Fruit fly (Drosophila melanogaster) whole organism, embryonic: ENCODE measurements around the gene CNPYb.
A peak's percentile ranks its signal among the peaks of the same experiment; 100 is the strongest.

ENCODE experiments used
- ATbp ChIP-seq: fragments of 200-800 bp; sonication (Bioruptor generic); optimal IDR thresholded peaks from 2 replicates; lab custom pipeline; 2017; ENCODE audit warnings: missing biosample characterization, mild to moderate bottlenecking, missing genetic modification characterization, missing genetic modification reagents
- CG10321 ChIP-seq: fragments of 200-800 bp; sonication (Bioruptor generic); IDR thresholded peaks from 2 replicates; pipeline ENCODE4 v1.3.6; 2022; ENCODE audit warnings: missing biosample characterization, missing genetic modification characterization
- CG12659 ChIP-seq: fragments of 200-800 bp; sonication (Bioruptor generic); optimal IDR thresholded peaks from 3 replicates; lab custom pipeline; 2017; ENCODE audit warnings: mild to moderate bottlenecking, missing biosample characterization, missing genetic modification reagents, missing genetic modification characterization
- CG12769 ChIP-seq: fragments of 200-800 bp; sonication (Bioruptor generic); optimal IDR thresholded peaks from 2 replicates; lab custom pipeline; 2019; ENCODE audit warnings: missing biosample characterization, mild to moderate bottlenecking, missing genetic modification characterization, moderate library complexity
- CG15479 ChIP-seq: fragments of 200-800 bp; sonication (Bioruptor generic); optimal IDR thresholded peaks from 3 replicates; lab custom pipeline; 2019; ENCODE audit warnings: missing biosample characterization, mild to moderate bottlenecking, missing genetic modification characterization, moderate library complexity
- CG17829 ChIP-seq: fragments of 200-800 bp; optimal IDR thresholded peaks from 2 replicates; lab custom pipeline; 2019; ENCODE audit warnings: missing biosample characterization, mild to moderate bottlenecking, missing genetic modification characterization, moderate library complexity
- CG1832 ChIP-seq: fragments of 200-800 bp; sonication (Bioruptor generic); optimal IDR thresholded peaks from 2 replicates; lab custom pipeline; 2017; ENCODE audit warnings: missing biosample characterization, mild to moderate bottlenecking, missing genetic modification characterization, inconsistent platforms
- CG2199 ChIP-seq: fragments of 200-800 bp; sonication (Bioruptor generic); IDR thresholded peaks from 3 replicates; pipeline ENCODE4 v1.3.6; 2022; ENCODE audit warnings: missing biosample characterization, missing genetic modification characterization
- CG3163 ChIP-seq: fragments of 200-800 bp; sonication (Bioruptor generic); optimal IDR thresholded peaks from 3 replicates; lab custom pipeline; 2016; ENCODE audit warnings: missing biosample characterization, missing genetic modification characterization
- CG6791 ChIP-seq: fragments of 200-800 bp; sonication (Bioruptor generic); IDR thresholded peaks from 3 replicates; pipeline ENCODE4 v1.3.6; 2022; ENCODE audit warnings: missing biosample characterization, missing genetic modification characterization; ENCODE audit not compliant: partially characterized antibody
- CG8359 ChIP-seq: fragments of 200-800 bp; sonication (Bioruptor generic); optimal IDR thresholded peaks from 2 replicates; lab custom pipeline; 2017; ENCODE audit warnings: missing biosample characterization, mild to moderate bottlenecking, missing genetic modification characterization, borderline replicate concordance
- CTCF ChIP-seq: fragments of 200-800 bp; sonication (Bioruptor generic); optimal IDR thresholded peaks from 2 replicates; lab custom pipeline; 2017; ENCODE audit warnings: missing biosample characterization, mild to moderate bottlenecking, missing genetic modification characterization, moderate library complexity
- Deaf1 ChIP-seq: fragments of 200-800 bp; optimal IDR thresholded peaks from 3 replicates; lab custom pipeline; 2019; ENCODE audit warnings: missing biosample characterization, mild to moderate bottlenecking, missing genetic modification characterization, moderate library complexity
- Elba2 ChIP-seq: fragments of 200-800 bp; sonication (Bioruptor generic); optimal IDR thresholded peaks from 3 replicates; lab custom pipeline; 2016; ENCODE audit warnings: missing biosample characterization, missing genetic modification characterization
- Kr ChIP-seq: fragments of 200-800 bp; sonication (Bioruptor generic); optimal IDR thresholded peaks from 2 replicates; lab custom pipeline; 2017; ENCODE audit warnings: missing biosample characterization, mild to moderate bottlenecking, missing genetic modification characterization
- Med ChIP-seq: fragments of 200-800 bp; sonication (Bioruptor generic); peaks from one replicate; lab custom pipeline; 2016; ENCODE audit warnings: missing biosample characterization, missing genetic modification characterization, mild to moderate bottlenecking, inconsistent platforms, moderate library complexity
- Mes4 ChIP-seq: fragments of 200-800 bp; sonication (Bioruptor generic); optimal IDR thresholded peaks from 2 replicates; lab custom pipeline; 2016; ENCODE audit warnings: missing biosample characterization, missing genetic modification characterization
- NFAT ChIP-seq: fragments of 200-800 bp; sonication (Bioruptor generic); IDR thresholded peaks from 2 replicates; pipeline ENCODE4 v1.3.6; 2022; ENCODE audit warnings: missing biosample characterization, missing genetic modification characterization
- Trl ChIP-seq, 3 experiments: fragments of >200 bp in 2 of 3; fragments of 200-800 bp in 1 of 3; sonication (Bioruptor generic) in 1 of 3; optimal IDR thresholded peaks; 2 replicates in 1 of 3; 3 replicates in 2 of 3; lab custom pipeline; 2016 to 2017; ENCODE audit warnings: missing biosample characterization in 1 of 3, missing genetic modification characterization in 1 of 3
- cad ChIP-seq: fragments of >200 bp; optimal IDR thresholded peaks from 2 replicates; lab custom pipeline; 2017; ENCODE audit warnings: missing biosample characterization, missing genetic modification characterization
- cg ChIP-seq: fragments of 200-800 bp; sonication (Bioruptor generic); optimal IDR thresholded peaks from 3 replicates; lab custom pipeline; 2019; ENCODE audit warnings: missing biosample characterization, mild to moderate bottlenecking, missing genetic modification characterization, moderate library complexity
- chinmo ChIP-seq: fragments of 200-800 bp; sonication (Bioruptor generic); IDR thresholded peaks from 4 replicates; pipeline ENCODE4 v1.3.6; 2022; ENCODE audit warnings: missing biosample characterization, missing genetic modification characterization; ENCODE audit not compliant: partially characterized antibody
- crol ChIP-seq: fragments of 200-800 bp; sonication (Bioruptor generic); IDR thresholded peaks from 2 replicates; pipeline ENCODE4 v1.3.6; 2022; ENCODE audit warnings: missing biosample characterization, missing genetic modification characterization
- gem ChIP-seq: fragments of 200-800 bp; sonication (Bioruptor generic); optimal IDR thresholded peaks from 2 replicates; lab custom pipeline; 2019; ENCODE audit warnings: missing biosample characterization, mild to moderate bottlenecking, missing genetic modification characterization, moderate library complexity
- grau ChIP-seq: fragments of 200-800 bp; optimal IDR thresholded peaks from 3 replicates; lab custom pipeline; 2019; ENCODE audit warnings: missing biosample characterization, mild to moderate bottlenecking, missing genetic modification characterization, moderate library complexity
- hbn ChIP-seq: fragments of 200-800 bp; sonication (Bioruptor generic); IDR thresholded peaks from 2 replicates; pipeline ENCODE4 v1.3.6; 2022; ENCODE audit warnings: missing biosample characterization, missing genetic modification characterization; ENCODE audit not compliant: partially characterized antibody
- insv ChIP-seq, 2 experiments: fragments of 200-800 bp; sonication (Bioruptor generic); optimal IDR thresholded peaks; 3 replicates each; lab custom pipeline; 2016 to 2018; ENCODE audit warnings: missing biosample characterization in 2 of 2, missing genetic modification characterization in 2 of 2
- kni ChIP-seq: fragments of 200-800 bp; sonication (Bioruptor generic); optimal IDR thresholded peaks from 3 replicates; lab custom pipeline; 2017; ENCODE audit warnings: mild to moderate bottlenecking, missing biosample characterization, missing genetic modification reagents, missing genetic modification characterization
- lab ChIP-seq: fragments of 200-800 bp; sonication (Bioruptor generic); optimal IDR thresholded peaks from 3 replicates; lab custom pipeline; 2017; ENCODE audit warnings: missing biosample characterization, missing genetic modification characterization, mild to moderate bottlenecking, moderate library complexity, missing genetic modification reagents
- pita ChIP-seq: fragments of 200-800 bp; sonication (Bioruptor generic); optimal IDR thresholded peaks from 2 replicates; lab custom pipeline; 2017; ENCODE audit warnings: missing biosample characterization, mild to moderate bottlenecking, missing genetic modification characterization
- rib ChIP-seq: fragments of 200-800 bp; sonication (Bioruptor generic); IDR thresholded peaks from 2 replicates; pipeline ENCODE4 v1.3.6; 2022; ENCODE audit warnings: missing biosample characterization, missing genetic modification characterization
- sens ChIP-seq: fragments of 200-800 bp; sonication (Bioruptor generic); peaks from one replicate; lab custom pipeline; 2016; ENCODE audit warnings: missing biosample characterization, missing genetic modification characterization
- stwl ChIP-seq: fragments of 200-800 bp; sonication (Bioruptor generic); optimal IDR thresholded peaks from 3 replicates; lab custom pipeline; 2018; ENCODE audit warnings: missing biosample characterization, mild to moderate bottlenecking, missing genetic modification characterization, moderate library complexity
- tll ChIP-seq, 2 experiments: fragments of 200-800 bp in 1 of 2; fragments of >200 bp in 1 of 2; sonication (Bioruptor generic) in 1 of 2; optimal IDR thresholded peaks; 2 replicates each; lab custom pipeline; 2017 to 2019; ENCODE audit warnings: missing biosample characterization in 2 of 2, missing genetic modification characterization in 2 of 2, mild to moderate bottlenecking in 1 of 2, moderate library complexity in 1 of 2
- vvl ChIP-seq: fragments of 200-800 bp; sonication (Bioruptor generic); IDR thresholded peaks from 2 replicates; pipeline ENCODE4 v1.3.6; 2022; ENCODE audit warnings: missing biosample characterization, missing genetic modification characterization
- zfh1 ChIP-seq: fragments of 200-800 bp; sonication (Bioruptor generic); IDR thresholded peaks from 3 replicates; pipeline ENCODE4 v1.3.6; 2022; ENCODE audit warnings: missing biosample characterization, missing genetic modification characterization

Gene CNPYb

dm6 chr3L:19080926-19081700 is 14.9 kb downstream of the CNPYb start:
- 0 out of 4 replicates have a peak, but pooled peaks have one; percentile 18 for TF ChIP-seq chinmo
- TF ChIP-seq CG6791 (GFP tag; lab: Robert Waterston, UW), result peak; percentile 47; the same call in 1 of the 3 replicates
- TF ChIP-seq Deaf1, result peak; percentile 41
- peak; percentile 5 for TF ChIP-seq CTCF (GFP tag; lab: Kevin White, UChicago)
- TF ChIP-seq CG10321 (GFP tag; lab: Robert Waterston, UW), result no peak
- no peak for TF ChIP-seq gem (tag; lab: Kevin White, UChicago)
- TF ChIP-seq CG2199 (GFP tag; lab: Robert Waterston, UW), result 0 out of 3 replicates have a peak, but pooled peaks have one; percentile 78
- peak; percentile 1 for TF ChIP-seq ATbp (GFP tag; lab: Kevin White, UChicago)
- TF ChIP-seq Elba2 (GFP tag; lab: Kevin White, UChicago), result peak; percentile 50
- peak; percentile 91 for TF ChIP-seq cad (GFP tag; lab: Kevin White, UChicago)
- peak; percentile 33 for TF ChIP-seq Med (GFP tag; lab: Kevin White, UChicago)
- peak; percentile 19; the same call in 1 of the 2 replicates for TF ChIP-seq vvl (GFP tag; lab: Robert Waterston, UW)
- TF ChIP-seq CG1832 (GFP tag; lab: Kevin White, UChicago), result peak; percentile 58
- TF ChIP-seq CG8359 (GFP tag; lab: Kevin White, UChicago), result peak; percentile 13
- TF ChIP-seq zfh1 (GFP tag; lab: Robert Waterston, UW), result 0 out of 3 replicates have a peak, but pooled peaks have one; percentile 9
- TF ChIP-seq Kr (GFP tag; lab: Kevin White, UChicago), result peak; percentile 10
- peak; percentile 79 for TF ChIP-seq sens (GFP tag; lab: Kevin White, UChicago)
- 0 out of 2 replicates have a peak, but pooled peaks have one; percentile 15 for TF ChIP-seq rib
- TF ChIP-seq CG12659 (GFP tag; lab: Kevin White, UChicago), result no peak
- TF ChIP-seq CG15479 (GFP tag; lab: Kevin White, UChicago), result peak; percentile 40
- TF ChIP-seq kni, result peak; percentile 36
- TF ChIP-seq CG17829 (tag; lab: Kevin White, UChicago), result peak; percentile 2
- TF ChIP-seq grau, result peak; percentile 55
- TF ChIP-seq crol (GFP tag; lab: Robert Waterston, UW), result no peak
- TF ChIP-seq hbn, result 0 out of 2 replicates have a peak, but pooled peaks have one; percentile 22
- peak in 1 of 2 experiments; percentile 23 for TF ChIP-seq insv (GFP tag; optimal IDR thresholded peaks at IDR 0.05; lab: Kevin White, UChicago)
- peak; percentile 32 for TF ChIP-seq stwl
- TF ChIP-seq Trl (optimal IDR thresholded peaks at IDR 0.05; lab: Kevin White, UChicago), result peak; percentile 40 to 79
- TF ChIP-seq Trl (GFP tag; optimal IDR thresholded peaks at IDR 0.05; lab: Kevin White, UChicago), result no peak
- TF ChIP-seq NFAT (GFP tag; lab: Robert Waterston, UW), result no peak
- TF ChIP-seq cg (GFP tag; lab: Kevin White, UChicago), result peak; percentile 73
- TF ChIP-seq CG12769, result peak; percentile 40
- no peak for TF ChIP-seq lab (GFP tag; lab: Kevin White, UChicago)
- peak; percentile 18 for TF ChIP-seq pita
- TF ChIP-seq CG3163 (GFP tag; lab: Kevin White, UChicago), result peak; percentile 57
- TF ChIP-seq Mes4 (GFP tag; lab: Kevin White, UChicago), result no peak
- peak in 1 of 2 experiments; percentile 50 for TF ChIP-seq tll (GFP tag; optimal IDR thresholded peaks at IDR 0.05; lab: Kevin White, UChicago)
- TF ChIP-seq, all 482 proteins: peak for 29
